Fruit fly (Drosophila melanogaster): ENCODE measurements around the gene CG4822.

Gene CG4822

dm6 chr2L:71869-72751 lies 49.4 kb downstream of the CG4822 start (continued):
- no peak for TF ChIP-seq CG30431 (GFP tag; optimal IDR thresholded peaks at IDR 0.05)
- no peak for TF ChIP-seq Lhr (GFP tag; optimal IDR thresholded peaks at IDR 0.05)
- TF ChIP-seq CG32772 (GFP tag; IDR thresholded peaks at IDR 0.05), result no peak
- TF ChIP-seq wek (GFP tag; optimal IDR thresholded peaks at IDR 0.05), result no peak
- peak; percentile 16 for TF ChIP-seq Sry-β (GFP tag; optimal IDR thresholded peaks at IDR 0.05)
- TF ChIP-seq CG13894 (tag; optimal IDR thresholded peaks at IDR 0.05), result peak; percentile 19
- peak; percentile 54 for TF ChIP-seq BEAF-32 (GFP tag; optimal IDR thresholded peaks at IDR 0.05)
- no peak for TF ChIP-seq bigmax (GFP tag; optimal IDR thresholded peaks at IDR 0.05)
- peak; percentile 29 for TF ChIP-seq CG12659 (GFP tag; optimal IDR thresholded peaks at IDR 0.05)
- TF ChIP-seq fd3F (GFP tag; optimal IDR thresholded peaks at IDR 0.05), result peak; percentile 8
- TF ChIP-seq Mes4 (GFP tag; optimal IDR thresholded peaks at IDR 0.05), result no peak
- TF ChIP-seq zen2 (GFP tag; IDR thresholded peaks at IDR 0.05; ENCODE audit: partially characterized antibody), result no peak
- no peak; the same call in 2 of the 3 replicates for TF ChIP-seq sr (GFP tag; IDR thresholded peaks at IDR 0.05)
- TF ChIP-seq CG4404 (GFP tag; IDR thresholded peaks at IDR 0.05), result no peak
- TF ChIP-seq tup (GFP tag; optimal IDR thresholded peaks at IDR 0.05), result no peak
- TF ChIP-seq repo (GFP tag; optimal IDR thresholded peaks at IDR 0.05), result no peak
- no peak for TF ChIP-seq grn (GFP tag; optimal IDR thresholded peaks at IDR 0.05)
- TF ChIP-seq NfI (GFP tag; optimal IDR thresholded peaks at IDR 0.05), result no peak
- TF ChIP-seq Six4 (GFP tag; optimal IDR thresholded peaks at IDR 0.05), result no peak

- peak; percentile 36 for TF ChIP-seq exex (tag; optimal IDR thresholded peaks at IDR 0.05)
- peak; percentile 21 for TF ChIP-seq sug (tag; optimal IDR thresholded peaks at IDR 0.05)
- peak; percentile 27 for TF ChIP-seq lab (GFP tag; optimal IDR thresholded peaks at IDR 0.05)
- TF ChIP-seq BtbVII (GFP tag; optimal IDR thresholded peaks at IDR 0.05), result no peak
- peak; percentile 33 for TF ChIP-seq mirr (GFP tag; optimal IDR thresholded peaks at IDR 0.05)
Observed at dm6 chr2L:71457-71856, 50.1 kb downstream of the CG4822 start, which contains the start of gene galectin. Gene galectin, plus strand, starts transcription at chr2L:71757.

- no peak for TF ChIP-seq Xrp1 (GFP tag; IDR thresholded peaks at IDR 0.05)
- TF ChIP-seq cwo (GFP tag; optimal IDR thresholded peaks at IDR 0.05), result no peak
- no peak for TF ChIP-seq dmrt99B (tag; optimal IDR thresholded peaks at IDR 0.05)
- TF ChIP-seq CG17385 (GFP tag; optimal IDR thresholded peaks at IDR 0.05), result no peak
- TF ChIP-seq PHDP (tag; optimal IDR thresholded peaks at IDR 0.05), result no peak
- no peak for TF ChIP-seq Trl (optimal IDR thresholded peaks at IDR 0.05)
- TF ChIP-seq Trl (GFP tag; optimal IDR thresholded peaks at IDR 0.05), result no peak
- TF ChIP-seq cg (GFP tag; optimal IDR thresholded peaks at IDR 0.05), result no peak
- TF ChIP-seq Scr (GFP tag; IDR thresholded peaks at IDR 0.05; ENCODE audit: partially characterized antibody), result no peak
- TF ChIP-seq wor (GFP tag; IDR thresholded peaks at IDR 0.05), result no peak
- no peak for TF ChIP-seq CG12744 (GFP tag; optimal IDR thresholded peaks at IDR 0.05)
- no peak for TF ChIP-seq CG16863 (GFP tag; optimal IDR thresholded peaks at IDR 0.05)
- TF ChIP-seq psq (GFP tag; optimal IDR thresholded peaks at IDR 0.05), result no peak
Observed at dm6 chr2L:69560-69959, 52.0 kb downstream of the CG4822 start.

All from whole organism, embryonic.